Fruit fly (Drosophila melanogaster) whole organism, embryonic: ENCODE results near the gene Pex14.

Experiments used
- Adf1 ChIP-seq: fragments of 200-800 bp; sonication (Bioruptor generic); IDR thresholded peaks from 2 replicates; pipeline ENCODE4 v1.3.6; 2022; ENCODE audit warnings: missing biosample characterization, missing genetic modification characterization
- Awh ChIP-seq: fragments of 200-800 bp; sonication (Bioruptor generic); IDR thresholded peaks from 2 replicates; pipeline ENCODE4, ENCODE4 v1.3.6; 2022; ENCODE audit warnings: missing biosample characterization, missing genetic modification characterization
- B-H1 ChIP-seq: fragments of 200-800 bp; sonication (Bioruptor generic); IDR thresholded peaks from 3 replicates; pipeline ENCODE4 v1.3.6; 2022; ENCODE audit warnings: missing biosample characterization, missing genetic modification characterization
- CG11723 ChIP-seq: fragments of 200-800 bp; sonication (Bioruptor generic); optimal IDR thresholded peaks from 2 replicates; lab custom pipeline; 2017; ENCODE audit warnings: missing biosample characterization, mild to moderate bottlenecking, missing genetic modification characterization
- CG1233 ChIP-seq: fragments of 200-800 bp; sonication (Bioruptor generic); optimal IDR thresholded peaks from 4 replicates; lab custom pipeline; 2018; ENCODE audit warnings: missing biosample characterization, mild to moderate bottlenecking, missing genetic modification characterization
- CG17385 ChIP-seq: fragments of 200-800 bp; sonication (Bioruptor generic); optimal IDR thresholded peaks from 3 replicates; lab custom pipeline; 2018; ENCODE audit warnings: missing biosample characterization, mild to moderate bottlenecking, missing genetic modification characterization
- CG17912 ChIP-seq: fragments of 200-800 bp; sonication (Bioruptor generic); optimal IDR thresholded peaks from 2 replicates; lab custom pipeline; 2018; ENCODE audit warnings: missing biosample characterization, mild to moderate bottlenecking, missing genetic modification characterization
- CG1792 ChIP-seq: fragments of 200-800 bp; sonication (Bioruptor generic); optimal IDR thresholded peaks from 2 replicates; lab custom pipeline; 2016; ENCODE audit warnings: missing biosample characterization, missing genetic modification characterization
- CG30431 ChIP-seq: fragments of 200-800 bp; sonication (Bioruptor generic); optimal IDR thresholded peaks from 2 replicates; lab custom pipeline; 2017; ENCODE audit warnings: missing biosample characterization, missing genetic modification characterization
- CG31224 ChIP-seq: fragments of 200-800 bp; sonication (Bioruptor generic); IDR thresholded peaks from 2 replicates; pipeline ENCODE4 v1.3.6; 2022; ENCODE audit warnings: missing biosample characterization, missing genetic modification characterization
- CG4404 ChIP-seq: fragments of 200-800 bp; sonication (Bioruptor generic); IDR thresholded peaks from 2 replicates; pipeline ENCODE4 v1.3.6; 2022; ENCODE audit warnings: missing biosample characterization, missing genetic modification characterization
- CG5953 ChIP-seq: fragments of 200-800 bp; sonication (Bioruptor generic); IDR thresholded peaks from 2 replicates; pipeline ENCODE4 v1.3.6; 2022; ENCODE audit warnings: missing biosample characterization, missing genetic modification characterization
- CG6272 ChIP-seq: fragments of 200-800 bp; sonication (Bioruptor generic); IDR thresholded peaks from 2 replicates; pipeline ENCODE4 v1.3.6; 2022; ENCODE audit warnings: missing biosample characterization, missing genetic modification characterization
- CG8281 ChIP-seq: fragments of 200-800 bp; sonication (Bioruptor generic); optimal IDR thresholded peaks from 2 replicates; lab custom pipeline; 2018; ENCODE audit warnings: missing biosample characterization, mild to moderate bottlenecking, missing genetic modification characterization, moderate library complexity
- CG8359 ChIP-seq: fragments of 200-800 bp; sonication (Bioruptor generic); optimal IDR thresholded peaks from 2 replicates; lab custom pipeline; 2017; ENCODE audit warnings: missing biosample characterization, mild to moderate bottlenecking, missing genetic modification characterization, borderline replicate concordance
- CG9609 ChIP-seq: fragments of 200-800 bp; sonication (Bioruptor generic); optimal IDR thresholded peaks from 3 replicates; lab custom pipeline; 2016; ENCODE audit warnings: missing biosample characterization, missing genetic modification characterization
- D19B ChIP-seq: fragments of 200-800 bp; sonication (Bioruptor generic); optimal IDR thresholded peaks from 2 replicates; lab custom pipeline; 2017; ENCODE audit warnings: missing biosample characterization, mild to moderate bottlenecking, missing genetic modification characterization
- Ets65A ChIP-seq: fragments of 200-800 bp; sonication (Bioruptor generic); peaks from one replicate; lab custom pipeline; 2016; ENCODE audit warnings: missing biosample characterization, missing genetic modification characterization
- GATAe ChIP-seq: fragments of 200-800 bp; sonication (Bioruptor generic); conservative IDR thresholded peaks from 2 replicates; pipeline ENCODE4 v1.3.6; 2022; ENCODE audit warnings: missing biosample characterization, missing genetic modification characterization
- HLH3B ChIP-seq: fragments of 200-800 bp; sonication (Bioruptor generic); IDR thresholded peaks from 2 replicates; pipeline ENCODE4 v1.3.6; 2022; ENCODE audit warnings: missing biosample characterization, missing genetic modification characterization
- HmgD ChIP-seq: fragments of 200-800 bp; sonication (Bioruptor generic); optimal IDR thresholded peaks from 3 replicates; lab custom pipeline; 2016; ENCODE audit warnings: missing biosample characterization, missing genetic modification characterization
- HmgZ ChIP-seq: fragments of 200-800 bp; sonication (Bioruptor generic); optimal IDR thresholded peaks from 2 replicates; lab custom pipeline; 2018; ENCODE audit warnings: missing biosample characterization, mild to moderate bottlenecking, missing genetic modification characterization
- Lpt ChIP-seq: fragments of >200 bp; optimal IDR thresholded peaks from 2 replicates; lab custom pipeline; 2018; ENCODE audit warnings: missing biosample characterization, missing genetic modification characterization
- NC2α ChIP-seq: fragments of 200-800 bp; sonication (Bioruptor generic); optimal IDR thresholded peaks from 2 replicates; lab custom pipeline; 2016; ENCODE audit warnings: missing biosample characterization, missing genetic modification characterization
- NC2β ChIP-seq: fragments of 200-800 bp; sonication (Bioruptor generic); optimal IDR thresholded peaks from 2 replicates; lab custom pipeline; 2016; ENCODE audit warnings: missing biosample characterization, missing genetic modification characterization
- Six4 ChIP-seq: fragments of 200-800 bp; sonication (Bioruptor generic); optimal IDR thresholded peaks from 2 replicates; lab custom pipeline; 2016; ENCODE audit warnings: missing biosample characterization, missing genetic modification characterization
- Spps ChIP-seq: fragments of 200-800 bp; sonication (Bioruptor generic); optimal IDR thresholded peaks from 2 replicates; lab custom pipeline; 2018; ENCODE audit warnings: missing biosample characterization, mild to moderate bottlenecking, missing genetic modification characterization
- Stat92E ChIP-seq, 3 experiments: fragments of >200 bp in 2 of 3; fragments of 200-800 bp in 1 of 3; sonication (Bioruptor generic) in 1 of 3; optimal IDR thresholded peaks; 2 replicates each; lab custom pipeline; 2017 to 2019; ENCODE audit warnings: missing biosample characterization in 3 of 3, missing genetic modification characterization in 3 of 3, mild to moderate bottlenecking in 1 of 3, moderate library complexity in 1 of 3
- Trl ChIP-seq, 3 experiments: fragments of >200 bp in 2 of 3; fragments of 200-800 bp in 1 of 3; sonication (Bioruptor generic) in 1 of 3; optimal IDR thresholded peaks; 2 replicates in 1 of 3; 3 replicates in 2 of 3; lab custom pipeline; 2016 to 2017; ENCODE audit warnings: missing biosample characterization in 1 of 3, missing genetic modification characterization in 1 of 3
- abd-A ChIP-seq: fragments of 200-800 bp; sonication (Bioruptor generic); optimal IDR thresholded peaks from 3 replicates; lab custom pipeline; 2019; ENCODE audit warnings: missing biosample characterization, mild to moderate bottlenecking, missing genetic modification characterization, moderate library complexity
- az2 ChIP-seq: fragments of 200-800 bp; sonication (Bioruptor generic); optimal IDR thresholded peaks from 3 replicates; lab custom pipeline; 2016; ENCODE audit warnings: missing biosample characterization, missing genetic modification characterization
- bigmax ChIP-seq: fragments of 200-800 bp; sonication (Bioruptor generic); optimal IDR thresholded peaks from 2 replicates; lab custom pipeline; 2018; ENCODE audit warnings: missing biosample characterization, mild to moderate bottlenecking, missing genetic modification characterization
- caup ChIP-seq: fragments of 200-800 bp; sonication (Bioruptor generic); optimal IDR thresholded peaks from 3 replicates; lab custom pipeline; 2017; ENCODE audit warnings: missing biosample characterization, mild to moderate bottlenecking, missing genetic modification characterization, moderate library complexity; ENCODE audit not compliant: severe bottlenecking
- dm ChIP-seq: fragments of 200-800 bp; sonication (Bioruptor generic); optimal IDR thresholded peaks from 3 replicates; lab custom pipeline; 2016; ENCODE audit warnings: missing biosample characterization, missing genetic modification characterization
- emc ChIP-seq: fragments of 200-800 bp; sonication (Bioruptor generic); optimal IDR thresholded peaks from 2 replicates; lab custom pipeline; 2016; ENCODE audit warnings: missing biosample characterization, missing genetic modification characterization
- exex ChIP-seq: fragments of 200-800 bp; sonication (Bioruptor generic); optimal IDR thresholded peaks from 4 replicates; lab custom pipeline; 2018; ENCODE audit warnings: missing biosample characterization, mild to moderate bottlenecking, missing genetic modification characterization, moderate library complexity
- hbn ChIP-seq: fragments of 200-800 bp; sonication (Bioruptor generic); IDR thresholded peaks from 2 replicates; pipeline ENCODE4 v1.3.6; 2022; ENCODE audit warnings: missing biosample characterization, missing genetic modification characterization; ENCODE audit not compliant: partially characterized antibody
- jumu ChIP-seq: fragments of 200-800 bp; sonication (Bioruptor generic); optimal IDR thresholded peaks from 3 replicates; lab custom pipeline; 2016; ENCODE audit warnings: missing biosample characterization, missing genetic modification characterization
- odd ChIP-seq: fragments of 200-800 bp; sonication (Bioruptor generic); optimal IDR thresholded peaks from 2 replicates; lab custom pipeline; 2017; ENCODE audit warnings: missing biosample characterization, mild to moderate bottlenecking, missing genetic modification characterization
- otp ChIP-seq: fragments of 200-800 bp; sonication (Bioruptor generic); IDR thresholded peaks from 3 replicates; pipeline ENCODE4, ENCODE4 v1.3.6; 2022; ENCODE audit warnings: missing biosample characterization, missing genetic modification characterization
- pb ChIP-seq: fragments of 200-800 bp; sonication (Bioruptor generic); optimal IDR thresholded peaks from 3 replicates; lab custom pipeline; 2016; ENCODE audit warnings: missing biosample characterization, missing genetic modification characterization
- peb ChIP-seq: fragments of 200-800 bp; sonication (Bioruptor generic); IDR thresholded peaks from 2 replicates; pipeline ENCODE4 v1.3.6; 2022; ENCODE audit warnings: missing biosample characterization, missing genetic modification characterization
- pho ChIP-seq: fragments of 200-800 bp; sonication (Bioruptor generic); optimal IDR thresholded peaks from 2 replicates; lab custom pipeline; 2016; ENCODE audit warnings: missing biosample characterization, missing genetic modification characterization
- prd ChIP-seq, 3 experiments: fragments of >200 bp in 2 of 3; fragments of 200-800 bp in 1 of 3; sonication (Bioruptor generic) in 1 of 3; optimal IDR thresholded peaks in 2 of 3; IDR thresholded peaks in 1 of 3; 2 replicates in 2 of 3; 3 replicates in 1 of 3; pipeline versions ENCODE4 v1.3.6 to Lab custom; 2017 to 2022; ENCODE audit warnings: missing biosample characterization in 1 of 3, missing genetic modification characterization in 1 of 3
- ranshi ChIP-seq: fragments of 200-800 bp; sonication (Bioruptor generic); IDR thresholded peaks from 2 replicates; pipeline ENCODE4 v1.3.6; 2022; ENCODE audit warnings: missing biosample characterization, missing genetic modification characterization
- slp2 ChIP-seq: fragments of 200-800 bp; sonication (Bioruptor generic); optimal IDR thresholded peaks from 2 replicates; lab custom pipeline; 2016; ENCODE audit warnings: missing biosample characterization, missing genetic modification characterization
- sna ChIP-seq: fragments of 200-800 bp; sonication (Bioruptor generic); IDR thresholded peaks from 2 replicates; pipeline ENCODE4 v1.3.6; 2022; ENCODE audit warnings: missing biosample characterization, missing genetic modification characterization; ENCODE audit not compliant: partially characterized antibody
- unpg ChIP-seq: fragments of 200-800 bp; sonication (Bioruptor generic); optimal IDR thresholded peaks from 3 replicates; lab custom pipeline; 2018; ENCODE audit warnings: missing biosample characterization, mild to moderate bottlenecking, missing genetic modification characterization, moderate library complexity
- wek ChIP-seq: fragments of 200-800 bp; sonication (Bioruptor generic); optimal IDR thresholded peaks from 3 replicates; lab custom pipeline; 2018; ENCODE audit warnings: missing biosample characterization, mild to moderate bottlenecking, missing genetic modification characterization, moderate library complexity

Gene Pex14

DNA sequence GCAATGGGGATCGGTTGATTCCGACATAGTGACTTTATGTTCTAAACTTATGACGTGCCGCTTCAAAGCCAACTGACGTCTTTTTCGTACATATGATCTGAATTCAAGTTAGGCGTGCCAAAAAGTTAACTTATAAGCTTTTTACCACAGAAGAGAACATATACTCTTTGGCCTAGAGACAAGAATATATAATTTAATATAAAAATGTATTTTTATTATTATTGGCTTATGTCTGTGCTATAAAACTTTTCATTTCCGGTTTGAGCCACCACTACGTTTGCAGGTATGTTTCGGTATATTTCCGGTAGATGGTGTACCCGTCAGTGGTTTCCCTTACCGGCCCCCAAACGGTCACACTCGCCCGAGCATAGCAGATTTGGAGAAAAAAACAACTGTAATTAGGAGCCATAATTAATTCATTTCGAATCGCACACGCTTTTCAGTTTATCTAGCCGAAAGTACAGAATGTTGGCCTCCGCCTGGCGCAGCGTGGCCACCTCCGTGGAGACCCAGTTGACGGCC is 19.8 kb downstream of the Pex14 start, which contains the start of the genes CG3698 and tzn (continued):
- TF ChIP-seq sna (GFP tag; lab: Robert Waterston, UW) (no peak), Six4 (GFP tag; lab: Kevin White, UChicago) (peak; percentile 96), CG17385 (peak; percentile 89), hbn (GFP tag; lab: Robert Waterston, UW) (peak; percentile 14; the same call in 1 of the 2 replicates), unpg (GFP tag; lab: Kevin White, UChicago) (peak; percentile 93), NC2β (GFP tag; lab: Kevin White, UChicago) (peak; percentile 84), Lpt (GFP tag; lab: Kevin White, UChicago) (no peak), CG4404 (GFP tag; lab: Robert Waterston, UW) (peak; percentile 71), bigmax (GFP tag; lab: Kevin White, UChicago) (peak; percentile 76), otp (GFP tag; lab: Robert Waterston, UW) (peak; percentile 96), CG9609 (GFP tag; lab: Kevin White, UChicago) (peak; percentile 82), CG6272 (peak; percentile 86), CG30431 (GFP tag; lab: Kevin White, UChicago) (peak; percentile 96), slp2 (GFP tag; lab: Kevin White, UChicago) (peak; percentile 85), emc (GFP tag; lab: Kevin White, UChicago) (peak; percentile 82), Spps (peak; percentile 79), HmgZ (tag; lab: Kevin White, UChicago) (peak; percentile 94), az2 (GFP tag; lab: Kevin White, UChicago) (peak; percentile 88), CG1233 (GFP tag; lab: Kevin White, UChicago) (peak; percentile 97), caup (GFP tag; lab: Kevin White, UChicago) (peak; percentile 98), Awh (peak; percentile 92), jumu (GFP tag; lab: Kevin White, UChicago) (peak; percentile 52), ranshi (GFP tag; lab: Robert Waterston, UW) (peak; percentile 94), dm (GFP tag; lab: Kevin White, UChicago) (peak; percentile 85), CG8281 (tag; lab: Kevin White, UChicago) (peak; percentile 74), pb (peak; percentile 87), Adf1 (GFP tag; lab: Robert Waterston, UW) (peak; percentile 73), B-H1 (GFP tag; lab: Robert Waterston, UW) (peak; percentile 87), prd (optimal IDR thresholded peaks at IDR 0.05; lab: Kevin White, UChicago) (no peak), prd (GFP tag; IDR thresholded peaks at IDR 0.05; lab: Robert Waterston, UW) (peak; percentile 85), wek (GFP tag; lab: Kevin White, UChicago) (peak; percentile 87), exex (tag; lab: Kevin White, UChicago) (peak; percentile 84), GATAe (peak; percentile 87), D19B (peak; percentile 86), HLH3B (GFP tag; lab: Robert Waterston, UW) (peak; percentile 92), Ets65A (GFP tag; lab: Kevin White, UChicago) (peak; percentile 100), Stat92E (GFP tag; optimal IDR thresholded peaks at IDR 0.05; lab: Kevin White, UChicago) (peak in 1 of 3 experiments; percentile 28), CG5953 (peak; percentile 93), odd (no peak), CG1792 (GFP tag; lab: Kevin White, UChicago) (peak; percentile 68), CG17912 (peak; percentile 98), CG31224 (peak; percentile 89), Trl (optimal IDR thresholded peaks at IDR 0.05; lab: Kevin White, UChicago) (no peak), Trl (GFP tag; optimal IDR thresholded peaks at IDR 0.05; lab: Kevin White, UChicago) (peak; percentile 90), CG11723 (GFP tag; lab: Kevin White, UChicago) (peak; percentile 90), peb (GFP tag; lab: Robert Waterston, UW) (peak; percentile 68), CG8359 (GFP tag; lab: Kevin White, UChicago) (peak; percentile 90), pho (GFP tag; lab: Kevin White, UChicago) (peak; percentile 77), abd-A (tag; lab: Kevin White, UChicago) (no peak), HmgD (GFP tag; lab: Kevin White, UChicago) (peak; percentile 66), NC2α (GFP tag; lab: Kevin White, UChicago) (peak; percentile 66)
